Worm (Caenorhabditis elegans): ENCODE measurements around the gene T28A11.2.

Gene T28A11.2

DNA sequence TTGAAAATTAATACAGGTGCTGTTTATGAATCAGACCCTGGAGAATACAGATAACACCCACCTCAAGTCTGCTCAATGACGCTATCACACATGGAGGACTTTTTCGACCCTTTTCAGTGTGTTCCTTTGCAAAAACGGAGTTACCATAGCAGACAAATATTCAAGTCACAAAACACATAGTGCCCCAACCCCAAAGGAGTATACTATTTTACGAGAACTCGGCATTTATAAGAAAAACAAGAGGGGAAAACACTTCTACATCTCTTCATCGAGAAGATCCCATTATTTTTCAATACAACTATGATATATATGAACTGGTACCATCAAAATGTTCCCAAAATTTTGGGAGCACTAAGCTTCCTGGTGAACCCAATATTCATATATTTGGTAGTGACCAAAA, 35.5 kb upstream of the T28A11.2 start, which contains the start of gene srj-7:
srj-7 (plus strand) TSS at position 301 of the 400 bp plus-strand sequence.
- TF ChIP-seq unc-62 (GFP tag; optimal IDR thresholded peaks at IDR 0.05 in 1 of 2) (peak in 1 of 2 experiments; percentile 39), unc-62 (tag; optimal IDR thresholded peaks at IDR 0.05) (no peak), lin-39 (tag; optimal IDR thresholded peaks at IDR 0.05) (no peak)

DNA sequence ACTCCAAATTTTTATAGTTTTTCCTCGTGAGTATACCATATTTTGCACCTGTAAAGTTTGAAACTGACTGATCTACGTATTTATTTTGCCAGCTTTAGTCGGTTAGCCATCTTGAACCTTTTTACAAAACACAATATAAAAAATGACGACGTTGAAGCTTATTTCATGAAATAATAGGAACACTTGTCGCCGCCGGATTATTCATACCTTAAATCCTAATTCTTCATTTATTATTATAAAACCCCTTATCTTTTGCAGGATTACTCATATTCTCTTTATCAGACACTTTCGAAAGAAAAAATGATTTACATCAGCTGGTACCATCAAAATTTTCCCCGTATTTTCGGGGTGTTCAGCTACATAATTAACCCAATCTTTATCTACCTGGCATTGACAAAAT, 32.7 kb upstream of the T28A11.2 start, which contains the start of gene srj-8:
srj-8 (plus strand) TSS at position 301 of the 400 bp plus-strand sequence.
- TF ChIP-seq ceh-82 (tag; optimal IDR thresholded peaks at IDR 0.05) = no peak
- no peak for TF ChIP-seq dmd-9 (GFP tag; IDR thresholded peaks at IDR 0.05)
- no peak for TF ChIP-seq zip-2 (tag; optimal IDR thresholded peaks at IDR 0.05)
- no peak for TF ChIP-seq dmd-6 (GFP tag; IDR thresholded peaks at IDR 0.05)
- no peak for TF ChIP-seq zfp-2 (tag; optimal IDR thresholded peaks at IDR 0.05)
- no peak for TF ChIP-seq ces-1 (GFP tag; optimal IDR thresholded peaks at IDR 0.05)
- TF ChIP-seq ctbp-1 (GFP tag; IDR thresholded peaks at IDR 0.05) = no peak
- no peak for TF ChIP-seq jun-1 (tag; optimal IDR thresholded peaks at IDR 0.05)
- TF ChIP-seq ceh-32 (tag; optimal IDR thresholded peaks at IDR 0.05; ENCODE audit: poor library complexity) = no peak
- no peak for TF ChIP-seq egl-43 (GFP tag; IDR thresholded peaks at IDR 0.05)
- TF ChIP-seq zip-11 (GFP tag; IDR thresholded peaks at IDR 0.05) = no peak
- no peak for TF ChIP-seq daf-8 (GFP tag; IDR thresholded peaks at IDR 0.05)
- no peak for TF ChIP-seq madf-9 (GFP tag; conservative IDR thresholded peaks at IDR 0.05)
- TF ChIP-seq hlh-30 (tag; optimal IDR thresholded peaks at IDR 0.05; ENCODE audit: insufficient read depth) = no peak
- TF ChIP-seq nhr-28 (tag; optimal IDR thresholded peaks at IDR 0.05) = no peak
- TF ChIP-seq lim-7 (GFP tag; IDR thresholded peaks at IDR 0.05) = no peak
- TF ChIP-seq dpl-1 (GFP tag; optimal IDR thresholded peaks at IDR 0.05) = no peak
- no peak for TF ChIP-seq ceh-28 (tag; optimal IDR thresholded peaks at IDR 0.05)

DNA sequence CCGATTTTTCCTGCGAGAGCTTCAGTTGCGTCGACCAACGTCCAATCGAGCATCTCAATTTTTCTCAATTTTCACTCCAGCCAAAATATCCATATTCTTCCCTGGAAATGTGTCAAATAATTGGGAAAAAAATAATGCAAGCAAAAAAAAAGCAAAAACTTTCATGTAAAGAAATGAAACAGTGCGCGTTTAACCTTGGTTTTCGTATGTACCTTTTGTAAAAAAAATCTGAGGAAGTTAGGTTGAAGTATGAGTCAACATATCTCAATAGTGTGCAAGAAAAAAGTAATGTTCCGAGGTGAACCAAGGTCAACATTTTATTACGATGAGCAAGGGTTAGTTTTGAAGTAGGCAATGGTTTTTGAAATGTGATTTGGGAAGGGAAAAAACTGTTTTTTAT, 30.0 kb upstream of the T28A11.2 start, which contains the start of gene T28A11.13:
T28A11.13 (minus strand) TSS at position 101 of the 400 bp plus-strand sequence.
- TF ChIP-seq ctbp-1 (GFP tag; IDR thresholded peaks at IDR 0.05) (no peak), duxl-1 (tag; optimal IDR thresholded peaks at IDR 0.05; ENCODE audit: poor library complexity) (no peak), F44E2.7 (GFP tag; IDR thresholded peaks at IDR 0.05) (no peak), lsy-2 (tag; optimal IDR thresholded peaks at IDR 0.05) (no peak), spr-3 (GFP tag; optimal IDR thresholded peaks at IDR 0.05) (no peak), F10B5.3 (tag; optimal IDR thresholded peaks at IDR 0.05) (no peak), saeg-2 (GFP tag; IDR thresholded peaks at IDR 0.05) (no peak), ztf-11 (tag; optimal IDR thresholded peaks at IDR 0.05) (no peak), dpl-1 (GFP tag; optimal IDR thresholded peaks at IDR 0.05) (no peak), egl-43 (GFP tag; IDR thresholded peaks at IDR 0.05) (no peak), skn-1 (tag; optimal IDR thresholded peaks at IDR 0.05) (no peak), mep-1 (tag; optimal IDR thresholded peaks at IDR 0.05) (no peak), zip-11 (GFP tag; IDR thresholded peaks at IDR 0.05) (no peak), nhr-77 (tag; optimal IDR thresholded peaks at IDR 0.05) (no peak), egl-27 (tag; optimal IDR thresholded peaks at IDR 0.05) (no peak)

DNA sequence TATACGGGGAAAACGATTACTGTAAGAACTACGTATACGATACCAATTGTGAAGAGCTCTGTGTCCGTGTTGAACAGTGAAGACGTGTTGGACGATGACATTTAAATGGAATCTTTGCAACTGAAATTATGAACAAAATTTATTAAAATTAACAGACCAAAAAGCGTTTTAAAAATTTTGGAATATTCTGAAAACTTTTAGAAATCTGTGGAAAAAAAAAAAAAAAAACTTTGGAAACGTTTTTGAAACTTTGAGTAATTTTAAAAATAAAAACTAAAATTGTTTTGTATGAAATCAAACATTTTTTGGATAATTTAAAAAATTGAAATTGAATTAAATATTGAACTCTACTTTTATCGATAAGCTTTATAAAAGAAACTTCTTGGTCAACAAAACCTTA, 24.1 kb upstream of the T28A11.2 start, which contains the start of gene srt-63:
srt-63 (minus strand) TSS at position 101 of the 400 bp plus-strand sequence.
- TF ChIP-seq ceh-32 (tag; optimal IDR thresholded peaks at IDR 0.05; ENCODE audit: poor library complexity) = no peak
- no peak for TF ChIP-seq dmd-8 (GFP tag; IDR thresholded peaks at IDR 0.05)
- TF ChIP-seq unc-39 (tag; optimal IDR thresholded peaks at IDR 0.05) = no peak
- TF ChIP-seq aha-1 (tag) = no peak
- TF ChIP-seq T26A8.4 (GFP tag; IDR thresholded peaks at IDR 0.05) = no peak
- no peak for TF ChIP-seq lin-29 (GFP tag; IDR thresholded peaks at IDR 0.05)

Data from whole organism, L4 larva.